Worm (Caenorhabditis elegans) whole organism, midembryonic: ENCODE results near the gene pap-3.

Source experiments
- cog-1 ChIP-seq: sonication (generic microtip); optimal IDR thresholded peaks from 2 replicates; lab custom pipeline; 2016; ENCODE audit warnings: missing genetic modification characterization, missing compliant biosample characterization
- tab-1 ChIP-seq: fragments of 200-800 bp; sonication (Bioruptor generic); IDR thresholded peaks from 2 replicates; pipeline ENCODE4 v1.3.6; 2022; ENCODE audit warnings: missing genetic modification characterization, missing compliant biosample characterization

DNA sequence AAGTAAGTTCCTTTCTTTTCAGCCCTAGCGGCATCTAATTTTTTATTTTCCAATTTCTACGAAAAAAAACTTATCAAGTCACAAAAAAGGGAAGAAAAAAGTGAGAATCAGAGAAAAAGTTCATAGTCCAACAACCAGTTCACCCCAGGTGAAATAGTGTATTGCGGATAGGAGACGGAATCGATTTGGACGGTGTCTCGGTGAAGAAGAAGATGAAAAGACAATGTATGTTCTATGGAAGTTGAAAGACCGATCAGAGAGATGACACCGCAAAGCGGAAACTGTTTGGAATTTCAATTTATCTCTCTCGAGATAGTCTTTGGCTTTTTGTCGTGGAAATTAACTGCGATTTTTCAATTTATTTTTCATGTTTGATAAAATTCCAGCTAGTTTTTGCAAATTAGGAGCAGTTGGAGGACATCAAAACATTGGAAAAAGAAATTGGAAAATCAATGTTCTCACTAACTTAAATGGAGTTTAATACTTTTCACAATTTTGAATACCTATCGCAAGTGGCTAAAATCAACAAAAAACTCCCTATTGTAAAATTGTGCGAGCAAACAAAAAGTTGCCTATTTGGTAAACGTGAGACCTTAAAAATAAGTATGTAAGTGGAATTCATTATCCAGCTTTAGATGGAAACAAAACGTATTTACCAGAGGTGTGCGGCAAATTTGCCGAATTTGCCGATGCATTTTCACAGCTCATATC lies 36.0 kb upstream of the pap-3 start:
- no peak for TF ChIP-seq cog-1 (tag; lab: Kevin White, UChicago)
- TF ChIP-seq tab-1 (GFP tag; lab: Robert Waterston, UW): no peak
